Fruit fly (Drosophila melanogaster): ENCODE data around the gene Rcc1.
A peak's percentile ranks its signal among the peaks of the same experiment; 100 is the strongest.

Gene Rcc1

DNA sequence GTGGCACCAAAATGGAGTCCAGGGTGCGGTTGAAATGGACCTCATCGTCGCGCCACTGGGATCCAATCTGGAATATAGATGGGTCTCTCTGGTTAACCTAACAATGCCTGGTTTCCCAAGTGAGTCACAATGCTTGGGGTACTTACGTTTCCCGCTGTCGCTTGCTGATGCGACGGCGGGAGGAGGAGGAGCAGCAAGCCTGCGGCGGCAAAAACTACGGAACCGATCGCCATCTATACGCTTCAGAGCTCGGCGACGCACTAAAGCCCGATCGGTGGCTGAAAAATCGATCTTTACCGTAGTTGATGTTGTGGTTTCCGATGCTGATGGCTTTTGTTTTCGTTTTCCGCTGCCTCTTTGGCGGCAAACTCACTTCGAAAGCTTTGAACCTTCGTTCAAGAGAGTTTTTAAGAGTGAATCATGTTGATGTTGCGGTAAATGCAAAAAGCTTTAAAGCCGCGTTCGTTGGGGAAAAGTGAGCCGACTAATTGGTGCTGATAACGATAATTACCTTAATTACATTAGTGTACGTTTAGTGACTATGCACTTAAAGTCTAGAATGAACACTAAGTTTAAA lies 30.3 kb downstream of the Rcc1 start, which contains the start of gene QC:
TSS of gene QC (minus strand) at position 268 of the 577 bp plus-strand sequence.
- TF ChIP-seq Eip78C (GFP tag) (peak; percentile 58), CG1621 (tag; optimal IDR thresholded peaks at IDR 0.05) (peak; percentile 54), Sox102F (GFP tag; optimal IDR thresholded peaks at IDR 0.05) (no peak), CG15336 (GFP tag; IDR thresholded peaks at IDR 0.05) (peak; percentile 15; the same call in 1 of the 2 replicates)

DNA sequence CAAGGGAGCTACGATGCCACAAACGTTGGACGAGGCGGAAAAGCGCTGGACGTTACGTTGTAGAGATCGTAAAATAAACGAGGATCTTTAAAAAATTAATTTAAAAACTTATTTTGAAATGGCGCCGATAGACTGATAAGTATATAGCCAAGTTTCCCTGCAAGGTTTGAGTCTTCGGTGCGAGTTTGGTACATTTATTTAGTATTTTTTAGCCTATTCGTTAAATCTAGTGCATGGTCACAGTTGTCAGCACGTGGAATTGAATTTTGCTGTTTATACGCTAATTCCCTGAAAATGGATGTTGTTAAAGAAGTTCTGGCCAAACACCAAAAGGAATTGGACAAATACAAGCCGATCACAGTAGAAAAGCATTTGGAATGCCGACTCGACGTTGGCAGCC lies 33.3 kb downstream of the Rcc1 start, which contains the start of gene CG32409:
TSS of gene CG32409 (plus strand) at position 224 of the 400 bp plus-strand sequence.
- TF ChIP-seq cyc (GFP tag; optimal IDR thresholded peaks at IDR 0.05): no peak
- TF ChIP-seq acj6 (GFP tag; optimal IDR thresholded peaks at IDR 0.05): no peak
- TF ChIP-seq ss (GFP tag; optimal IDR thresholded peaks at IDR 0.05): no peak
- no peak for TF ChIP-seq CG6163 (GFP tag; IDR thresholded peaks at IDR 0.05)
- no peak for TF ChIP-seq CG3032 (tag; optimal IDR thresholded peaks at IDR 0.05)
- TF ChIP-seq Met (GFP tag; optimal IDR thresholded peaks at IDR 0.05): no peak
- TF ChIP-seq CG8632 (GFP tag; optimal IDR thresholded peaks at IDR 0.05): no peak
- TF ChIP-seq spab (GFP tag; optimal IDR thresholded peaks at IDR 0.05): no peak
- TF ChIP-seq CG11902 (GFP tag; optimal IDR thresholded peaks at IDR 0.05): no peak
- TF ChIP-seq dsx (GFP tag; optimal IDR thresholded peaks at IDR 0.05; ENCODE audit: poor library complexity, severe bottlenecking): no peak
- TF ChIP-seq CG15336 (GFP tag; IDR thresholded peaks at IDR 0.05): no peak

DNA sequence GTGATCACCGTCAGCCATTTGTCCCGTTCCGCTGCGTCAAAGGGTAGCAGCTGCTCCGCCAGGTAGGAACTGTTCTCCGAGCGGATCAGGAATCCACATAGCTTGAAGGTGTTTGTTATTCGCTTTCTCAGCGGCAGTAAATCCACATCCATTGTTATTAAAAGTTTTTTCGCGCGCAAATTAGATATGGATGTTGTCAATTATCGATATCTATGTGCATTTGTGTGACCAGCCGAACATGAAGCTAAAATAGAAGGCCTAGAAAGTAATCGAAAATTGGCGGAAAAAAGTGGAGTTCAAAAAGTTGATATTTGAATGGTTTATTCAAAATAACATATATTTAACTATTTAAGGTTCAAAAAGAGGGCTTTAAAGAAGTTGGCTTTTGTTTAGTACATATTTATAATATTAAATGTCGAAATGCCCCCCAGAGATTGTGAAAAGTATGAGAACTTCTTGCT lies 35.3 kb downstream of the Rcc1 start, which contains the start of the genes PolE2 and CG5592:
TSS of gene PolE2 (minus strand) at position 208 of the 461 bp plus-strand sequence.
TSS of gene CG5592 (plus strand) at position 411 of the 461 bp plus-strand sequence.
- no peak for TF ChIP-seq net (GFP tag; optimal IDR thresholded peaks at IDR 0.05)
- TF ChIP-seq fd85E (GFP tag; optimal IDR thresholded peaks at IDR 0.05): no peak
- TF ChIP-seq Lpt (GFP tag; optimal IDR thresholded peaks at IDR 0.05): no peak
- TF ChIP-seq fd59A (GFP tag; optimal IDR thresholded peaks at IDR 0.05): no peak
- no peak for TF ChIP-seq Ets21C (GFP tag; optimal IDR thresholded peaks at IDR 0.05)
- TF ChIP-seq Blimp-1 (GFP tag; optimal IDR thresholded peaks at IDR 0.05): no peak
- no peak for TF ChIP-seq spab (GFP tag; optimal IDR thresholded peaks at IDR 0.05)
- no peak for TF ChIP-seq CG9139 (GFP tag; optimal IDR thresholded peaks at IDR 0.05)
- no peak for TF ChIP-seq acj6 (GFP tag; optimal IDR thresholded peaks at IDR 0.05)

DNA sequence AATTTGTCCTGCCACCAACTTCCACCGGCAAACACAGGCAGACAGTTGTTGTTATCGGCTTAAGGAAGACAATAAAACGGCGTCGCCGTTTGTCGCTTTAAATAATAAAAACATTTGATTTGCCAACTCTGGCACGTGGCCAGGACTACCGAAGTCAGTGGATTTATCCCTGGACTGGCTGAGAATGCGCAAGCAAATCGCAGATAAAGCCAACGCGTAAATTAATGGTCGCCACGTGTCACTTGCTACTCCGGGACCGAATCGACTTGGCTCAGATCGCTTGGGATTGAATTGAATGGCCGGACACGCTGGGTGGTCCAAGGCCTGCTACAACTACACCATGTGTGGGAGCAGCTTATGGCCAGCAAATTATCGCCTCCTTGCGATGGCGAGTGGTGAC lies 39.5 kb downstream of the Rcc1 start:
- TF ChIP-seq acj6 (GFP tag; optimal IDR thresholded peaks at IDR 0.05) (no peak), CG16779 (tag; optimal IDR thresholded peaks at IDR 0.05) (no peak), dac (GFP tag; optimal IDR thresholded peaks at IDR 0.05) (no peak)

DNA sequence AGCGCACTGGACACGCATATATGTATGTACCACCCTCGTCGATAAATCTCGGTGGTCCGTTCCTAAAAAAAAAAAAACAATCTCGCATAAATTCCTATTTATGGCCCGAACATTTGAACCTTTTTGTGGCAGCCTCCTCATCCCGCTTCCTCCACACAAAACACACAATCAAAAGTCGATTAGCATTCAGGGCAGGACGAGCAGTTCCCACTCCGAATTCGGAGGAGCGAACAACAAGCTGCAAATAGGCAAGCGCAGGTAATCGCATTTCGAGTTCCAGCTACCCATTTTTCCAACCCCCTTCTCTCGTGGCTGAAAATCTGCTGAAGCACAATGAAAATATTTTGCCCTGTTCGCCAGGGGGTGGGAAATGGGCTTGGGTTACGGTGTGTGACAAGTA lies 40.8 kb downstream of the Rcc1 start:
- TF ChIP-seq net (GFP tag; optimal IDR thresholded peaks at IDR 0.05) (no peak), CG32006 (GFP tag; optimal IDR thresholded peaks at IDR 0.05) (no peak), lz (GFP tag; optimal IDR thresholded peaks at IDR 0.05) (no peak), acj6 (GFP tag; optimal IDR thresholded peaks at IDR 0.05) (no peak), ss (GFP tag; optimal IDR thresholded peaks at IDR 0.05) (no peak), Gug (GFP tag; IDR thresholded peaks at IDR 0.05) (no peak), svp (GFP tag) (no peak), CG11902 (GFP tag; optimal IDR thresholded peaks at IDR 0.05) (no peak), Sox15 (GFP tag; optimal IDR thresholded peaks at IDR 0.05) (no peak), CG6163 (GFP tag; IDR thresholded peaks at IDR 0.05) (no peak)

DNA sequence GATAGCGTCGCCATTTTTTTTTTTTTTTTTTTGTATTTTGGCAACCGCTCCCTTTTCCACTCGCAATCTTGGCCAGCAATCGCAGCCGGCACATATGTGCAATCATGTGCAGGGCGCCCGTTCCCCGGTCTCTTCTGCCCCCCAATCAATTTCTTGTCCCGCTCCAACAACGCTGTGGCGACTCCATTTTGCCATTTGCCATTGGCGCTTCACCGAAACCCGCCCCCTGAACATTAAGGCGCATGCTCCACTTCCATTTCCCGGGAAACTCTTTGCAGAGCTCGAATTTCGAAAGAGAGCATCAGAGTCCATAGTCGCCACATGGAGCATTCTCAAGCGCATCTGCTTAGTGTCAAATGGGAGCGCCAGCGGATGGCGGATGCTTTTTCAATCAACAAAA lies 41.5 kb downstream of the Rcc1 start:
- no peak for TF ChIP-seq CG11762 (GFP tag; optimal IDR thresholded peaks at IDR 0.05; ENCODE audit: insufficient read depth)
- TF ChIP-seq CG15336 (GFP tag; IDR thresholded peaks at IDR 0.05): no peak
- no peak for TF ChIP-seq Sox102F (GFP tag; optimal IDR thresholded peaks at IDR 0.05)
- TF ChIP-seq CG11902 (GFP tag; optimal IDR thresholded peaks at IDR 0.05): no peak
- no peak for TF ChIP-seq achi (GFP tag; optimal IDR thresholded peaks at IDR 0.05)
- TF ChIP-seq Eip78C (GFP tag): no peak

All from whole organism, prepupa.